Worm (Caenorhabditis elegans): ENCODE data around the gene W02A2.5.

W02A2.5 gene

ce11 chrIV:13394686-13395085 is 52.0 kb downstream of the W02A2.5 start:
- TF ChIP-seq unc-55 (GFP tag; optimal IDR thresholded peaks at IDR 0.05), result peak; percentile 17
- TF ChIP-seq ceh-24 (tag; optimal IDR thresholded peaks at IDR 0.05), result no peak

DNA sequence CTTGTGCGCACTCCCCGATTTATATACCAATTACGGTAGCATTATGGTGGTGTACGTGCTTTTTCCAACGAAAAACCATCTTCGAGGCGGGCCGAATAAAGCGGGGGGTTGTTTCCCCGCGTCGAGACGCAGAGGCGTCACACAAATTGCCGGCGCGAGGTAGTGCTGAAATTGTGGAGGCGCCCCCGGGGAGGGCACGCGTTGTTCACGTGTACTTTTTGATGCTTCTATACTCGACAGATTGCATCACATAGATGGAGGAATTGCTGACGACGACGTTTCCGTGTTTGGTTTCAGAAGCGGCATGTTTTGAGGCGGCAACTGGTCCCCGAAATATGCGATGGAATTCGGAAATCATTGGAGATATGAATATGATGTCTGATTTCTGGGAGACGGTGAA is 52.6 kb downstream of the W02A2.5 start:
- no peak for TF ChIP-seq F13H6.1 (tag; optimal IDR thresholded peaks at IDR 0.05)
- no peak for TF ChIP-seq pat-9 (tag; optimal IDR thresholded peaks at IDR 0.05)
- TF ChIP-seq dve-1 (tag; optimal IDR thresholded peaks at IDR 0.05), result peak; percentile 48
- no peak for TF ChIP-seq ceh-6 (GFP tag; optimal IDR thresholded peaks at IDR 0.05)
- TF ChIP-seq npax-4 (tag; optimal IDR thresholded peaks at IDR 0.05), result no peak
- no peak for TF ChIP-seq Y22D7AL.16 (tag; optimal IDR thresholded peaks at IDR 0.05)
- no peak for TF ChIP-seq K09A11.1 (tag; optimal IDR thresholded peaks at IDR 0.05; ENCODE audit: insufficient read depth)
- no peak for TF ChIP-seq zip-5 (tag; optimal IDR thresholded peaks at IDR 0.05)
- no peak for TF ChIP-seq ahr-1 (tag; optimal IDR thresholded peaks at IDR 0.05)
- no peak for TF ChIP-seq C38D4.7 (GFP tag; optimal IDR thresholded peaks at IDR 0.05)
- no peak for TF ChIP-seq K02D7.2 (tag; optimal IDR thresholded peaks at IDR 0.05)
- no peak for TF ChIP-seq che-1 (tag; optimal IDR thresholded peaks at IDR 0.05)
- peak; percentile 16 for TF ChIP-seq rnt-1 (tag; optimal IDR thresholded peaks at IDR 0.05)
- TF ChIP-seq madf-2 (tag; optimal IDR thresholded peaks at IDR 0.05), result no peak
- no peak for TF ChIP-seq pha-2 (tag; optimal IDR thresholded peaks at IDR 0.05)
- TF ChIP-seq hlh-15 (tag; optimal IDR thresholded peaks at IDR 0.05), result no peak
- TF ChIP-seq mec-3 (tag; optimal IDR thresholded peaks at IDR 0.05; ENCODE audit: borderline replicate concordance), result no peak
- TF ChIP-seq odd-2 (tag; optimal IDR thresholded peaks at IDR 0.05), result no peak
- no peak for TF ChIP-seq pag-3 (tag; optimal IDR thresholded peaks at IDR 0.05; ENCODE audit: borderline replicate concordance)
- TF ChIP-seq hlh-30 (tag; optimal IDR thresholded peaks at IDR 0.05; ENCODE audit: insufficient read depth), result peak; percentile 37
- TF ChIP-seq nhr-11 (tag; optimal IDR thresholded peaks at IDR 0.05), result no peak
- TF ChIP-seq unc-42 (tag; optimal IDR thresholded peaks at IDR 0.05), result peak; percentile 67
- TF ChIP-seq ama-1 (optimal IDR thresholded peaks at IDR 0.05), result no peak
- no peak for TF ChIP-seq ceh-34 (tag; optimal IDR thresholded peaks at IDR 0.05)
- no peak for TF ChIP-seq ceh-45 (GFP tag; IDR thresholded peaks at IDR 0.05)
- TF ChIP-seq T23F11.4 (GFP tag; optimal IDR thresholded peaks at IDR 0.05), result no peak
- TF ChIP-seq fkh-10 (GFP tag; optimal IDR thresholded peaks at IDR 0.05), result no peak
- TF ChIP-seq pros-1 (tag; optimal IDR thresholded peaks at IDR 0.05), result peak; percentile 6
- TF ChIP-seq ceh-14 (tag; optimal IDR thresholded peaks at IDR 0.05), result no peak
- TF ChIP-seq ceh-2 (tag; optimal IDR thresholded peaks at IDR 0.05), result no peak
- TF ChIP-seq fax-1 (tag; optimal IDR thresholded peaks at IDR 0.05), result peak; percentile 17
- no peak for TF ChIP-seq tbx-7 (tag; optimal IDR thresholded peaks at IDR 0.05)
- no peak for TF ChIP-seq sox-4 (tag; optimal IDR thresholded peaks at IDR 0.05)
- TF ChIP-seq ceh-18 (tag; optimal IDR thresholded peaks at IDR 0.05), result peak; percentile 82
- TF ChIP-seq sox-2 (GFP tag; IDR thresholded peaks at IDR 0.05), result no peak
- TF ChIP-seq hlh-13 (GFP tag; optimal IDR thresholded peaks at IDR 0.05), result no peak
- no peak for TF ChIP-seq dmd-4 (tag; optimal IDR thresholded peaks at IDR 0.05; ENCODE audit: borderline replicate concordance)
- TF ChIP-seq gmeb-2 (tag; optimal IDR thresholded peaks at IDR 0.05), result no peak
- no peak for TF ChIP-seq ttx-3 (tag; optimal IDR thresholded peaks at IDR 0.05)
- no peak for TF ChIP-seq tbx-2 (tag; optimal IDR thresholded peaks at IDR 0.05)
- TF ChIP-seq unc-3 (GFP tag; conservative IDR thresholded peaks at IDR 0.05), result no peak
- TF ChIP-seq unc-3 (tag; optimal IDR thresholded peaks at IDR 0.05), result no peak
- TF ChIP-seq hlh-6 (tag; optimal IDR thresholded peaks at IDR 0.05), result no peak
- peak; percentile 30 for TF ChIP-seq ceh-9 (tag; optimal IDR thresholded peaks at IDR 0.05)
- no peak for TF ChIP-seq lim-6 (tag; optimal IDR thresholded peaks at IDR 0.05)
- no peak for TF ChIP-seq fkh-6 (tag; optimal IDR thresholded peaks at IDR 0.05)
- no peak for TF ChIP-seq pha-4 (tag; optimal IDR thresholded peaks at IDR 0.05)
- peak; percentile 54 for TF ChIP-seq ceh-31 (tag; optimal IDR thresholded peaks at IDR 0.05)
- TF ChIP-seq unc-86 (tag; optimal IDR thresholded peaks at IDR 0.05), result no peak
- peak; percentile 63 for TF ChIP-seq pqm-1 (tag; optimal IDR thresholded peaks at IDR 0.05)
- peak; percentile 2 for TF ChIP-seq ref-2 (tag; optimal IDR thresholded peaks at IDR 0.05)

Measured in whole organism, late embryonic.